Worm (Caenorhabditis elegans) whole organism, late embryonic: ENCODE results near the gene T21D12.7.

Experiments
- C38D4.7 ChIP-seq: fragments of 200-800 bp; sonication (Bioruptor generic); optimal IDR thresholded peaks from 2 replicates; lab custom pipeline; 2018; ENCODE audit warnings: mild to moderate bottlenecking, missing genetic modification characterization, moderate library complexity, missing compliant biosample characterization
- F13H6.1 ChIP-seq: sonication (generic microtip); optimal IDR thresholded peaks from 2 replicates; lab custom pipeline; 2016; ENCODE audit warnings: missing genetic modification characterization, missing compliant biosample characterization
- Y22D7AL.16 ChIP-seq: sonication (generic microtip); optimal IDR thresholded peaks from 2 replicates; lab custom pipeline; 2016; ENCODE audit warnings: missing genetic modification characterization, missing compliant biosample characterization
- ahr-1 ChIP-seq: sonication (generic microtip); optimal IDR thresholded peaks from 2 replicates; lab custom pipeline; 2016; ENCODE audit warnings: missing genetic modification characterization, missing compliant biosample characterization
- ceh-14 ChIP-seq: sonication (generic microtip); optimal IDR thresholded peaks from 2 replicates; lab custom pipeline; 2016; ENCODE audit warnings: missing genotype, missing genetic modification characterization, missing compliant biosample characterization
- ceh-24 ChIP-seq: sonication (generic microtip); optimal IDR thresholded peaks from 2 replicates; lab custom pipeline; 2016; ENCODE audit warnings: mild to moderate bottlenecking, missing genetic modification characterization, missing compliant biosample characterization
- ceh-30 ChIP-seq: fragments of 150-350 bp; optimal IDR thresholded peaks from 2 replicates; lab custom pipeline; 2014; ENCODE audit warnings: missing biosample characterization, missing genetic modification characterization
- ceh-45 ChIP-seq: fragments of 200-800 bp; sonication (Bioruptor generic); IDR thresholded peaks from 2 replicates; pipeline ENCODE4 v1.3.6; 2022; ENCODE audit warnings: missing genetic modification reagents, missing genetic modification characterization, missing compliant biosample characterization
- dmd-4 ChIP-seq: sonication (generic microtip); optimal IDR thresholded peaks from 2 replicates; lab custom pipeline; 2016; ENCODE audit warnings: borderline replicate concordance, missing genetic modification characterization, missing compliant biosample characterization
- dve-1 ChIP-seq: sonication (generic microtip); optimal IDR thresholded peaks from 2 replicates; lab custom pipeline; 2017; ENCODE audit warnings: antibody characterized with exemption, mild to moderate bottlenecking, missing genetic modification characterization, missing compliant biosample characterization
- elt-2 ChIP-seq: sonication (generic microtip); optimal IDR thresholded peaks from 2 replicates; lab custom pipeline; 2016; ENCODE audit warnings: missing genetic modification reagents, missing genetic modification characterization, missing compliant biosample characterization
- eyg-1 ChIP-seq: sonication (generic microtip); optimal IDR thresholded peaks from 2 replicates; lab custom pipeline; 2016; ENCODE audit warnings: missing genotype, missing genetic modification characterization, missing compliant biosample characterization
- fkh-10 ChIP-seq: fragments of 150-350 bp; optimal IDR thresholded peaks from 2 replicates; lab custom pipeline; 2014; ENCODE audit warnings: missing biosample characterization, missing genetic modification reagents, missing genetic modification characterization
- gmeb-2 ChIP-seq: sonication (generic microtip); optimal IDR thresholded peaks from 2 replicates; lab custom pipeline; 2016; ENCODE audit warnings: missing genetic modification characterization, inconsistent platforms, missing compliant biosample characterization
- hlh-30 ChIP-seq: sonication (generic microtip); optimal IDR thresholded peaks from 2 replicates; lab custom pipeline; 2017; ENCODE audit warnings: antibody characterized with exemption, missing genetic modification characterization, missing compliant biosample characterization; ENCODE audit not compliant: insufficient read depth
- hlh-8 ChIP-seq: sonication (generic microtip); optimal IDR thresholded peaks from 2 replicates; lab custom pipeline; 2016; ENCODE audit warnings: missing genotype, missing genetic modification characterization, missing compliant biosample characterization
- mec-3 ChIP-seq: sonication (generic microtip); optimal IDR thresholded peaks from 2 replicates; lab custom pipeline; 2016; ENCODE audit warnings: borderline replicate concordance, missing genetic modification characterization, missing compliant biosample characterization
- nhr-11 ChIP-seq: fragments of 150-350 bp; optimal IDR thresholded peaks from 2 replicates; lab custom pipeline; 2014; ENCODE audit warnings: missing biosample characterization, missing genetic modification characterization
- npax-4 ChIP-seq: sonication (generic microtip); optimal IDR thresholded peaks from 2 replicates; lab custom pipeline; 2016; ENCODE audit warnings: missing genetic modification characterization, missing compliant biosample characterization
- pag-3 ChIP-seq: sonication (generic microtip); optimal IDR thresholded peaks from 2 replicates; lab custom pipeline; 2016; ENCODE audit warnings: missing compliant biosample characterization, missing genetic modification characterization, borderline replicate concordance
- pat-9 ChIP-seq: fragments of 200-800 bp; sonication (Bioruptor generic); optimal IDR thresholded peaks from 2 replicates; lab custom pipeline; 2018; ENCODE audit warnings: mild to moderate bottlenecking, missing genetic modification characterization, moderate library complexity, missing compliant biosample characterization
- pha-2 ChIP-seq: sonication (generic microtip); optimal IDR thresholded peaks from 2 replicates; lab custom pipeline; 2017; ENCODE audit warnings: mild to moderate bottlenecking, missing genetic modification characterization, missing compliant biosample characterization
- pros-1 ChIP-seq: fragments of 150-350 bp; optimal IDR thresholded peaks from 2 replicates; lab custom pipeline; 2014; ENCODE audit warnings: missing biosample characterization, missing genetic modification reagents, missing genetic modification characterization
- ref-2 ChIP-seq: sonication (generic microtip); optimal IDR thresholded peaks from 2 replicates; lab custom pipeline; 2016; ENCODE audit warnings: missing genetic modification characterization, missing compliant biosample characterization
- syd-9 ChIP-seq: sonication (generic microtip); optimal IDR thresholded peaks from 2 replicates; lab custom pipeline; 2016; ENCODE audit warnings: mild to moderate bottlenecking, missing genetic modification characterization, moderate library complexity, missing compliant biosample characterization
- tbx-7 ChIP-seq: sonication (generic microtip); optimal IDR thresholded peaks from 2 replicates; lab custom pipeline; 2016; ENCODE audit warnings: missing genotype, missing genetic modification characterization, missing compliant biosample characterization
- ttx-3 ChIP-seq: sonication (generic microtip); optimal IDR thresholded peaks from 2 replicates; lab custom pipeline; 2016; ENCODE audit warnings: missing genetic modification reagents, missing genetic modification characterization, missing compliant biosample characterization
- unc-42 ChIP-seq: sonication (generic microtip); optimal IDR thresholded peaks from 2 replicates; lab custom pipeline; 2016; ENCODE audit warnings: missing genotype, missing genetic modification characterization, missing compliant biosample characterization
- zip-5 ChIP-seq: sonication (generic microtip); optimal IDR thresholded peaks from 2 replicates; lab custom pipeline; 2016; ENCODE audit warnings: missing genetic modification characterization, missing compliant biosample characterization

The T21D12.7 gene

ce11 chrIV:288027-288426 lies 3.2 kb downstream of the T21D12.7 start, which contains the start of gene T21D12.14:
TSS of gene T21D12.14 (minus strand) at chrIV:288127.
- TF ChIP-seq ceh-24 (tag; lab: Kevin White, UChicago) (no peak), ttx-3 (tag; lab: Kevin White, UChicago) (no peak)

- no peak for TF ChIP-seq nhr-11 (tag; lab: Kevin White, UChicago)
- TF ChIP-seq unc-42 = peak; percentile 52
These were observed 7.9 kb downstream of the T21D12.7 start, which contains the start of gene best-19 for ce11 chrIV:283347-283746. TSS of gene best-19 (plus strand) at chrIV:283647.

- TF ChIP-seq dmd-4 (tag; lab: Kevin White, UChicago) = no peak
- TF ChIP-seq pros-1 = no peak
- no peak for TF ChIP-seq hlh-30 (tag; lab: Kevin White, UChicago)
- TF ChIP-seq pat-9 (tag; lab: Kevin White, UChicago) = no peak
- no peak for TF ChIP-seq ceh-30 (tag; lab: Kevin White, UChicago)
These were observed 9.2 kb downstream of the T21D12.7 start for ce11 chrIV:282008-282407.

- TF ChIP-seq C38D4.7 (GFP tag; lab: Kevin White, UChicago) (no peak), F13H6.1 (tag; lab: Kevin White, UChicago) (no peak), tbx-7 (tag; lab: Kevin White, UChicago) (no peak)
These were observed 13.0 kb downstream of the T21D12.7 start for ce11 chrIV:278284-278683.

ce11 chrIV:275146-275545 lies 16.1 kb downstream of the T21D12.7 start:
- TF ChIP-seq mec-3 (tag; lab: Kevin White, UChicago) (no peak), fkh-10 (GFP tag; lab: Kevin White, UChicago) (no peak), pat-9 (tag; lab: Kevin White, UChicago) (no peak)

ce11 chrIV:274185-274584 lies 17.1 kb downstream of the T21D12.7 start, which contains the start of gene sma-10:
TSS of gene sma-10 (plus strand) at chrIV:274420.
- TF ChIP-seq dve-1 (tag; lab: Kevin White, UChicago) = peak; percentile 13
- TF ChIP-seq eyg-1 (tag; lab: Kevin White, UChicago) = no peak
- peak; percentile 63 for TF ChIP-seq elt-2
- TF ChIP-seq, all 69 proteins: peak for 2

ce11 chrIV:273299-273698 lies 18.0 kb downstream of the T21D12.7 start, which contains the start of gene srh-282:
TSS of gene srh-282 (minus strand) at chrIV:273399.
- TF ChIP-seq ahr-1 (tag; lab: Kevin White, UChicago) (no peak), syd-9 (tag; lab: Kevin White, UChicago) (no peak), Y22D7AL.16 (tag; lab: Kevin White, UChicago) (no peak), hlh-8 (tag; lab: Kevin White, UChicago) (no peak), ceh-45 (no peak), ceh-14 (tag; lab: Kevin White, UChicago) (no peak)

ce11 chrIV:269107-269506 lies 22.1 kb downstream of the T21D12.7 start, which contains the start of gene T21D12.11:
TSS of gene T21D12.11 (plus strand) at chrIV:269407.
- TF ChIP-seq fkh-10 (GFP tag; lab: Kevin White, UChicago) = no peak
- TF ChIP-seq pha-2 (tag; lab: Kevin White, UChicago) = no peak
- TF ChIP-seq ref-2 (tag; lab: Kevin White, UChicago) = no peak
- no peak for TF ChIP-seq gmeb-2 (tag; lab: Kevin White, UChicago)
- no peak for TF ChIP-seq dmd-4 (tag; lab: Kevin White, UChicago)
- TF ChIP-seq pag-3 (tag; lab: Kevin White, UChicago) = no peak
- TF ChIP-seq zip-5 = no peak
- no peak for TF ChIP-seq npax-4 (tag; lab: Kevin White, UChicago)
- no peak for TF ChIP-seq ceh-24 (tag; lab: Kevin White, UChicago)
- TF ChIP-seq, all 69 proteins: peak for 0
